Worm (Caenorhabditis elegans) whole organism, early embryonic: Measurements from ENCODE around the gene clec-67.

Experiments used
- B0310.2 ChIP-seq: sonication (generic microtip); optimal IDR thresholded peaks from 2 replicates; lab custom pipeline; 2016; ENCODE audit warnings: mild to moderate bottlenecking, missing genetic modification characterization, missing compliant biosample characterization
- F13C5.2 ChIP-seq: sonication (generic microtip); optimal IDR thresholded peaks from 2 replicates; lab custom pipeline; 2017; ENCODE audit warnings: mild to moderate bottlenecking, missing genetic modification characterization, inconsistent platforms, missing compliant biosample characterization
- ama-1 ChIP-seq: fragments of 150-350 bp; optimal IDR thresholded peaks from 2 replicates; lab custom pipeline; 2014
- ceh-13 ChIP-seq: fragments of 200-800 bp; sonication (Bioruptor generic); optimal IDR thresholded peaks from 2 replicates; lab custom pipeline; 2018; ENCODE audit warnings: mild to moderate bottlenecking, missing genetic modification characterization, missing compliant biosample characterization
- ceh-36 ChIP-seq: sonication (generic microtip); optimal IDR thresholded peaks from 2 replicates; lab custom pipeline; 2016; ENCODE audit warnings: missing genetic modification characterization, inconsistent platforms, missing compliant biosample characterization
- flt-1 ChIP-seq: fragments of 200-800 bp; sonication (Bioruptor generic); IDR thresholded peaks from 2 replicates; pipeline ENCODE4 v1.3.6; 2022; ENCODE audit warnings: missing genetic modification characterization, missing compliant biosample characterization
- hmbx-1 ChIP-seq: sonication (generic microtip); optimal IDR thresholded peaks from 2 replicates; lab custom pipeline; 2016; ENCODE audit warnings: mild to moderate bottlenecking, missing genetic modification characterization, missing compliant biosample characterization
- hmg-4 ChIP-seq: fragments of 200-800 bp; sonication (Bioruptor generic); optimal IDR thresholded peaks from 2 replicates; lab custom pipeline; 2018; ENCODE audit warnings: mild to moderate bottlenecking, missing genetic modification characterization, missing compliant biosample characterization
- hnd-1 ChIP-seq: sonication (generic microtip); optimal IDR thresholded peaks from 2 replicates; lab custom pipeline; 2016; ENCODE audit warnings: missing genetic modification characterization, missing compliant biosample characterization
- scrt-1 ChIP-seq: fragments of 200-800 bp; sonication (Bioruptor generic); IDR thresholded peaks from 2 replicates; pipeline ENCODE4 v1.3.6; 2022; ENCODE audit warnings: missing genetic modification characterization, missing compliant biosample characterization
- sea-1 ChIP-seq: fragments of 200-800 bp; sonication (Bioruptor generic); conservative IDR thresholded peaks from 2 replicates; pipeline ENCODE4 v1.3.6; 2022; ENCODE audit warnings: missing genetic modification characterization, missing compliant biosample characterization
- tbx-11 ChIP-seq: fragments of 200-800 bp; sonication (Bioruptor generic); IDR thresholded peaks from 2 replicates; pipeline ENCODE4 v1.3.6; 2022; ENCODE audit warnings: missing genetic modification characterization, missing compliant biosample characterization
- tbx-37 ChIP-seq: fragments of 200-800 bp; sonication (Bioruptor generic); conservative IDR thresholded peaks from 2 replicates; pipeline ENCODE4 v1.3.6; 2022; ENCODE audit warnings: missing genetic modification reagents, missing genetic modification characterization, missing compliant biosample characterization
- tra-4 ChIP-seq: sonication (generic microtip); optimal IDR thresholded peaks from 2 replicates; lab custom pipeline; 2017; ENCODE audit warnings: missing genetic modification characterization, missing compliant biosample characterization

- TF ChIP-seq ceh-13 (GFP tag; lab: Kevin White, UChicago) (no peak), ama-1 (lab: Kevin White, UChicago) (no peak), tbx-37 (GFP tag; lab: Robert Waterston, UW) (no peak), sea-1 (no peak), tbx-11 (GFP tag; lab: Robert Waterston, UW) (no peak), hmbx-1 (tag; lab: Kevin White, UChicago) (no peak), scrt-1 (GFP tag; lab: Robert Waterston, UW) (no peak), B0310.2 (no peak), hnd-1 (tag; lab: Kevin White, UChicago) (no peak), hmg-4 (GFP tag; lab: Kevin White, UChicago) (no peak), F13C5.2 (tag; lab: Kevin White, UChicago) (no peak), flt-1 (no peak), ceh-36 (no peak), tra-4 (tag; lab: Kevin White, UChicago) (no peak)
Measured at ce11 chrIV:3973049-3973448, 51.1 kb downstream of the clec-67 start, which contains the start of gene clec-79.
